Fruit fly (Drosophila melanogaster) whole organism, embryonic: Measurements from ENCODE around the gene RpS17.

Experiments
- Adf1 ChIP-seq: fragments of 200-800 bp; sonication (Bioruptor generic); IDR thresholded peaks from 2 replicates; pipeline ENCODE4 v1.3.6; 2022; ENCODE audit warnings: missing biosample characterization, missing genetic modification characterization
- BtbVII ChIP-seq: fragments of 200-800 bp; sonication (Bioruptor generic); optimal IDR thresholded peaks from 3 replicates; lab custom pipeline; 2017; ENCODE audit warnings: missing biosample characterization, mild to moderate bottlenecking, missing genetic modification characterization
- CG10209 ChIP-seq: fragments of 200-800 bp; sonication (Bioruptor generic); optimal IDR thresholded peaks from 3 replicates; lab custom pipeline; 2017; ENCODE audit warnings: missing biosample characterization, mild to moderate bottlenecking, missing genetic modification characterization, missing genetic modification reagents
- CG1024 ChIP-seq: fragments of 200-800 bp; sonication (Bioruptor generic); IDR thresholded peaks from 2 replicates; pipeline ENCODE4 v1.3.6; 2022; ENCODE audit warnings: missing biosample characterization, missing genetic modification characterization
- CG10979 ChIP-seq: fragments of 200-800 bp; sonication (Bioruptor generic); optimal IDR thresholded peaks from 2 replicates; lab custom pipeline; 2018; ENCODE audit warnings: missing biosample characterization, mild to moderate bottlenecking, missing genetic modification characterization, moderate library complexity
- CG11560 ChIP-seq: fragments of 200-800 bp; sonication (Bioruptor generic); IDR thresholded peaks from 3 replicates; pipeline ENCODE4 v1.3.6; 2022; ENCODE audit warnings: missing biosample characterization, missing genetic modification characterization
- CG13894 ChIP-seq: fragments of 200-800 bp; sonication (Bioruptor generic); optimal IDR thresholded peaks from 3 replicates; lab custom pipeline; 2018; ENCODE audit warnings: missing biosample characterization, mild to moderate bottlenecking, missing genetic modification characterization, moderate library complexity
- CG15514 ChIP-seq: fragments of 200-800 bp; sonication (Bioruptor generic); optimal IDR thresholded peaks from 3 replicates; lab custom pipeline; 2017; ENCODE audit warnings: missing biosample characterization, missing genetic modification characterization, mild to moderate bottlenecking, moderate library complexity, missing genetic modification reagents
- CG1602 ChIP-seq: fragments of 200-800 bp; sonication (Bioruptor generic); optimal IDR thresholded peaks from 3 replicates; lab custom pipeline; 2016; ENCODE audit warnings: missing biosample characterization, missing genetic modification characterization
- CG2129 ChIP-seq: fragments of 200-800 bp; sonication (Bioruptor generic); IDR thresholded peaks from 2 replicates; pipeline ENCODE4 v1.3.6; 2022; ENCODE audit warnings: missing biosample characterization, missing genetic modification characterization; ENCODE audit not compliant: partially characterized antibody
- CG3281 ChIP-seq: fragments of 200-800 bp; sonication (Bioruptor generic); optimal IDR thresholded peaks from 3 replicates; lab custom pipeline; 2017; ENCODE audit warnings: missing biosample characterization, mild to moderate bottlenecking, missing genetic modification characterization
- CG33213 ChIP-seq: fragments of 200-800 bp; sonication (Bioruptor generic); optimal IDR thresholded peaks from 3 replicates; lab custom pipeline; 2016; ENCODE audit warnings: missing biosample characterization, missing genetic modification characterization
- CG43689 ChIP-seq: fragments of 200-800 bp; sonication (Bioruptor generic); IDR thresholded peaks from 2 replicates; pipeline ENCODE4 v1.3.6; 2022; ENCODE audit warnings: missing biosample characterization, missing genetic modification characterization
- CG4820 ChIP-seq: fragments of 200-800 bp; sonication (Bioruptor generic); optimal IDR thresholded peaks from 3 replicates; lab custom pipeline; 2016; ENCODE audit warnings: missing biosample characterization, missing genetic modification characterization
- CG6254 ChIP-seq: fragments of 200-800 bp; sonication (Bioruptor generic); optimal IDR thresholded peaks from 3 replicates; lab custom pipeline; 2017; ENCODE audit warnings: mild to moderate bottlenecking, missing biosample characterization, missing genetic modification reagents, missing genetic modification characterization
- CG6683 ChIP-seq: fragments of 200-800 bp; sonication (Bioruptor generic); optimal IDR thresholded peaks from 2 replicates; lab custom pipeline; 2017; ENCODE audit warnings: missing biosample characterization, mild to moderate bottlenecking, missing genetic modification characterization, missing genetic modification reagents
- CG6689 ChIP-seq: fragments of 200-800 bp; sonication (Bioruptor generic); IDR thresholded peaks from 2 replicates; pipeline ENCODE4 v1.3.6; 2022; ENCODE audit warnings: missing biosample characterization, missing genetic modification characterization
- CG6791 ChIP-seq: fragments of 200-800 bp; sonication (Bioruptor generic); IDR thresholded peaks from 3 replicates; pipeline ENCODE4 v1.3.6; 2022; ENCODE audit warnings: missing biosample characterization, missing genetic modification characterization; ENCODE audit not compliant: partially characterized antibody
- CG6854 ChIP-seq: fragments of 200-800 bp; sonication (Bioruptor generic); optimal IDR thresholded peaks from 3 replicates; lab custom pipeline; 2017; ENCODE audit warnings: missing biosample characterization, mild to moderate bottlenecking, missing genetic modification characterization
- CG9215 ChIP-seq: fragments of 200-800 bp; sonication (Bioruptor generic); IDR thresholded peaks from 2 replicates; pipeline ENCODE4 v1.3.6; 2022; ENCODE audit warnings: missing biosample characterization, missing genetic modification characterization
- CG9797 ChIP-seq: fragments of 200-800 bp; sonication (Bioruptor generic); optimal IDR thresholded peaks from 3 replicates; lab custom pipeline; 2018; ENCODE audit warnings: missing biosample characterization, mild to moderate bottlenecking, missing genetic modification characterization
- Drgx ChIP-seq: fragments of 200-800 bp; sonication (Bioruptor generic); IDR thresholded peaks from 2 replicates; pipeline ENCODE4 v1.3.6; 2022; ENCODE audit warnings: missing biosample characterization, missing genetic modification characterization
- HHEX ChIP-seq: fragments of 200-800 bp; sonication (Bioruptor generic); optimal IDR thresholded peaks from 3 replicates; lab custom pipeline; 2017; ENCODE audit warnings: missing biosample characterization, mild to moderate bottlenecking, missing genetic modification characterization, missing genetic modification reagents
- Myb ChIP-seq: fragments of 200-800 bp; sonication (Bioruptor generic); optimal IDR thresholded peaks from 2 replicates; lab custom pipeline; 2016; ENCODE audit warnings: missing biosample characterization, missing genetic modification characterization
- NC2β ChIP-seq: fragments of 200-800 bp; sonication (Bioruptor generic); optimal IDR thresholded peaks from 2 replicates; lab custom pipeline; 2016; ENCODE audit warnings: missing biosample characterization, missing genetic modification characterization
- Opbp ChIP-seq: fragments of 200-800 bp; sonication (Bioruptor generic); IDR thresholded peaks from 3 replicates; pipeline ENCODE4 v1.3.6; 2022; ENCODE audit warnings: missing biosample characterization, missing genetic modification characterization; ENCODE audit not compliant: partially characterized antibody
- Rfx ChIP-seq: fragments of 200-800 bp; sonication (Bioruptor generic); IDR thresholded peaks from 2 replicates; pipeline ENCODE4 v1.3.6; 2022; ENCODE audit warnings: missing biosample characterization, missing genetic modification characterization
- ab ChIP-seq: fragments of 200-800 bp; sonication (Bioruptor generic); optimal IDR thresholded peaks from 2 replicates; lab custom pipeline; 2016; ENCODE audit warnings: missing biosample characterization, missing genetic modification characterization
- bigmax ChIP-seq: fragments of 200-800 bp; sonication (Bioruptor generic); optimal IDR thresholded peaks from 2 replicates; lab custom pipeline; 2018; ENCODE audit warnings: missing biosample characterization, mild to moderate bottlenecking, missing genetic modification characterization
- chinmo ChIP-seq: fragments of 200-800 bp; sonication (Bioruptor generic); IDR thresholded peaks from 4 replicates; pipeline ENCODE4 v1.3.6; 2022; ENCODE audit warnings: missing biosample characterization, missing genetic modification characterization; ENCODE audit not compliant: partially characterized antibody
- ci ChIP-seq: fragments of 200-800 bp; sonication (Bioruptor generic); IDR thresholded peaks from 3 replicates; pipeline ENCODE4 v1.3.6; 2022; ENCODE audit warnings: missing biosample characterization, missing genetic modification characterization
- croc ChIP-seq: fragments of 200-800 bp; sonication (Bioruptor generic); conservative IDR thresholded peaks from 3 replicates; pipeline ENCODE4 v1.3.6; 2022; ENCODE audit warnings: missing biosample characterization, missing genetic modification characterization
- dimm ChIP-seq: fragments of 200-800 bp; sonication (Bioruptor generic); IDR thresholded peaks from 2 replicates; pipeline ENCODE4 v1.3.6; 2022; ENCODE audit warnings: missing biosample characterization, missing genetic modification characterization
- fd3F ChIP-seq: fragments of 200-800 bp; sonication (Bioruptor generic); optimal IDR thresholded peaks from 2 replicates; lab custom pipeline; 2018; ENCODE audit warnings: missing biosample characterization, mild to moderate bottlenecking, missing genetic modification characterization, moderate library complexity
- h ChIP-seq: fragments of >200 bp; optimal IDR thresholded peaks from 2 replicates; lab custom pipeline; 2017
- ind ChIP-seq: fragments of 200-800 bp; sonication (Bioruptor generic); optimal IDR thresholded peaks from 3 replicates; lab custom pipeline; 2016; ENCODE audit warnings: missing biosample characterization, missing genetic modification characterization
- jigr1 ChIP-seq: fragments of 200-800 bp; sonication (Bioruptor generic); IDR thresholded peaks from 3 replicates; pipeline ENCODE4 v1.3.6; 2022; ENCODE audit warnings: missing biosample characterization, missing genetic modification characterization
- lilli ChIP-seq: fragments of 200-800 bp; sonication (Bioruptor generic); optimal IDR thresholded peaks from 3 replicates; lab custom pipeline; 2016; ENCODE audit warnings: missing biosample characterization, missing genetic modification characterization
- lov ChIP-seq, 2 experiments: fragments of 200-800 bp in 1 of 2; fragments of >200 bp in 1 of 2; sonication (Bioruptor generic) in 1 of 2; IDR thresholded peaks in 1 of 2; optimal IDR thresholded peaks in 1 of 2; 2 replicates in 1 of 2; 3 replicates in 1 of 2; pipeline versions ENCODE4 v1.3.6 to Lab custom; 2017 to 2022; ENCODE audit warnings: missing biosample characterization in 1 of 2, missing genetic modification characterization in 1 of 2
- luna ChIP-seq: fragments of 200-800 bp; sonication (Bioruptor generic); optimal IDR thresholded peaks from 2 replicates; lab custom pipeline; 2016; ENCODE audit warnings: missing biosample characterization, missing genetic modification characterization
- mld ChIP-seq: fragments of 200-800 bp; sonication (Bioruptor generic); IDR thresholded peaks from 3 replicates; pipeline ENCODE4 v1.3.6; 2022; ENCODE audit warnings: missing biosample characterization, missing genetic modification characterization; ENCODE audit not compliant: partially characterized antibody
- nerfin-1 ChIP-seq: fragments of 200-800 bp; sonication (Bioruptor generic); optimal IDR thresholded peaks from 3 replicates; lab custom pipeline; 2019; ENCODE audit warnings: missing biosample characterization, mild to moderate bottlenecking, missing genetic modification characterization, moderate library complexity
- salm ChIP-seq: fragments of 200-800 bp; sonication (Bioruptor generic); optimal IDR thresholded peaks from 2 replicates; lab custom pipeline; 2018; ENCODE audit warnings: missing biosample characterization, mild to moderate bottlenecking, missing genetic modification characterization
- sim ChIP-seq: fragments of 200-800 bp; sonication (Bioruptor generic); IDR thresholded peaks from 2 replicates; pipeline ENCODE4 v1.3.6; 2022; ENCODE audit warnings: missing biosample characterization, missing genetic modification characterization
- sqz ChIP-seq: fragments of 200-800 bp; sonication (Bioruptor generic); optimal IDR thresholded peaks from 3 replicates; lab custom pipeline; 2018; ENCODE audit warnings: missing biosample characterization, mild to moderate bottlenecking, missing genetic modification characterization
- tap ChIP-seq: fragments of 200-800 bp; optimal IDR thresholded peaks from 3 replicates; lab custom pipeline; 2019; ENCODE audit warnings: missing biosample characterization, mild to moderate bottlenecking, missing genetic modification characterization, moderate library complexity
- trem ChIP-seq: fragments of 200-800 bp; optimal IDR thresholded peaks from 3 replicates; lab custom pipeline; 2019; ENCODE audit warnings: missing biosample characterization, mild to moderate bottlenecking, missing genetic modification characterization, moderate library complexity
- vfl ChIP-seq: fragments of 200-800 bp; sonication (Bioruptor generic); optimal IDR thresholded peaks from 2 replicates; lab custom pipeline; 2016; ENCODE audit warnings: missing biosample characterization, missing genetic modification characterization
- yki ChIP-seq: fragments of >200 bp; optimal IDR thresholded peaks from 3 replicates; lab custom pipeline; 2018

The RpS17 gene

DNA sequence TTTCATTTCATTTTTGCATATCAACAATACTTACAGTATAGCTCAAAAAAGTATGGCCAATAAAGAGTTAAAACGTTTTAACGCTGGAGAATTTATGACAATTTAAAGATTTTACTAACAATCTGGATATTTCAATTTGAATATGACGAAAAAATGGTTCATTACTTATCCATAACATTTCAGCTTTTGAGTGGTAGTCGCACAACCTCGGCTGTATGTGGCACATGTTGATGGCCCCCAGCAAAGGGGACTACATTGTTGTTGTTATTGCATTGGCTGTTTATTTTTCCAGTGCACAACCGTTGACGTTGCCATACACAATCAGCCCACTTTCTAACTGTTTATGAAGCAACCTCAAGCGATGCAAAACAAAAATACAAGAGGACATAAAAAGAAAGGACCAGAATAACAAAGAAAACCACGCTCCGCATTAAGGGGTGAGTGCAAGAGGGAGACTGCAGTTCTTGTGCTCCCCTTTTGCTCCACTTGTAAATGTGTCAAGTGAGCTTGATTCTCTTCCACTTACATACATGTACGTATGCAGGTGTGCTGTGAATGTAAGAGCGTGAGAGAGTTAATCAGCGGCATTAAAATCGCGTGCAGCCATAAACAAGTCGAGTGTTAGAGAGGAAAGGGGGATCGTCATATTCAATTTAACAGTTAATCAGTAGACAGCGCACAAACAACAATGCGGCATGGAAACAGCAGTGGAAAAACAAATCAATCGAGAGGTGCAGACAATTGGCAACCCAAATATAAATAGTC is 9.4 kb downstream of the RpS17 start (continued):
- TF ChIP-seq dimm (GFP tag; lab: Robert Waterston, UW), result no peak
- TF ChIP-seq Myb (GFP tag; lab: Kevin White, UChicago), result no peak
- TF ChIP-seq CG10979 (tag; lab: Kevin White, UChicago), result peak; percentile 5
- no peak for TF ChIP-seq CG11560 (tag; lab: Robert Waterston, UW)
- no peak for TF ChIP-seq CG33213
- TF ChIP-seq CG15514 (GFP tag; lab: Kevin White, UChicago), result peak; percentile 24
- TF ChIP-seq CG13894 (tag; lab: Kevin White, UChicago), result no peak
- TF ChIP-seq bigmax (GFP tag; lab: Kevin White, UChicago), result no peak
- TF ChIP-seq Adf1 (GFP tag; lab: Robert Waterston, UW), result no peak
- TF ChIP-seq fd3F, result peak; percentile 21
- TF ChIP-seq CG6683 (GFP tag; lab: Kevin White, UChicago), result no peak
- TF ChIP-seq ind (GFP tag; lab: Kevin White, UChicago), result peak; percentile 31
- peak; percentile 26; the same call in 1 of the 2 replicates for TF ChIP-seq CG1024 (GFP tag; lab: Robert Waterston, UW)
- no peak for TF ChIP-seq Opbp (GFP tag; lab: Robert Waterston, UW)
- peak; percentile 20; the same call in 1 of the 3 replicates for TF ChIP-seq croc (GFP tag; lab: Robert Waterston, UW)
- no peak for TF ChIP-seq lov (optimal IDR thresholded peaks at IDR 0.05; lab: Kevin White, UChicago)
- TF ChIP-seq lov (GFP tag; IDR thresholded peaks at IDR 0.05; lab: Robert Waterston, UW), result no peak
- TF ChIP-seq luna, result no peak
- TF ChIP-seq Drgx (GFP tag; lab: Robert Waterston, UW), result peak; percentile 95
- TF ChIP-seq h (lab: Kevin White, UChicago), result no peak
- no peak for TF ChIP-seq CG4820 (GFP tag; lab: Kevin White, UChicago)
- no peak for TF ChIP-seq vfl (GFP tag; lab: Kevin White, UChicago)
- TF ChIP-seq sqz (GFP tag; lab: Kevin White, UChicago), result no peak
- TF ChIP-seq mld, result no peak
- peak; percentile 18 for TF ChIP-seq lilli
- no peak for TF ChIP-seq CG9797 (GFP tag; lab: Kevin White, UChicago)
- no peak for TF ChIP-seq jigr1 (GFP tag; lab: Robert Waterston, UW)
- no peak for TF ChIP-seq NC2β (GFP tag; lab: Kevin White, UChicago)
- peak; percentile 65; the same call in 1 of the 2 replicates for TF ChIP-seq CG6689 (GFP tag; lab: Robert Waterston, UW)
- peak; percentile 25 for TF ChIP-seq CG3281 (GFP tag; lab: Kevin White, UChicago)
- TF ChIP-seq Rfx (GFP tag; lab: Robert Waterston, UW), result peak; percentile 51; the same call in 1 of the 2 replicates
- TF ChIP-seq sim (GFP tag; lab: Robert Waterston, UW), result no peak
- no peak for TF ChIP-seq CG6854 (GFP tag; lab: Kevin White, UChicago)
- TF ChIP-seq CG6791, result no peak
- no peak for TF ChIP-seq yki (lab: Kevin White, UChicago)
- no peak for TF ChIP-seq trem
- no peak for TF ChIP-seq CG2129 (GFP tag; lab: Robert Waterston, UW)
- peak; percentile 84 for TF ChIP-seq ci (GFP tag; lab: Robert Waterston, UW)
- TF ChIP-seq tap, result peak; percentile 44
- no peak for TF ChIP-seq BtbVII (GFP tag; lab: Kevin White, UChicago)
- no peak for TF ChIP-seq CG1602 (GFP tag; lab: Kevin White, UChicago)
- peak; percentile 5 for TF ChIP-seq nerfin-1
- peak; percentile 53; the same call in 1 of the 2 replicates for TF ChIP-seq CG43689 (GFP tag; lab: Robert Waterston, UW)
- peak; percentile 23 for TF ChIP-seq salm (tag; lab: Kevin White, UChicago)
- no peak for TF ChIP-seq chinmo (GFP tag; lab: Robert Waterston, UW)
- no peak for TF ChIP-seq CG6254 (GFP tag; lab: Kevin White, UChicago)
- no peak for TF ChIP-seq ab (GFP tag; lab: Kevin White, UChicago)
- TF ChIP-seq CG9215 (GFP tag; lab: Robert Waterston, UW), result no peak
- peak; percentile 26 for TF ChIP-seq CG10209
- peak; percentile 42 for TF ChIP-seq HHEX (GFP tag; lab: Kevin White, UChicago)
